Fruit fly (Drosophila melanogaster) whole organism, embryonic: ENCODE data around the gene CG43345.
A peak's percentile ranks its signal among the peaks of the same experiment; 100 is the strongest.

Experiments
- Atf3 ChIP-seq: fragments of 200-800 bp; sonication (Bioruptor generic); optimal IDR thresholded peaks from 3 replicates; lab custom pipeline; 2016; ENCODE audit warnings: missing biosample characterization, missing genetic modification characterization
- Awh ChIP-seq: fragments of 200-800 bp; sonication (Bioruptor generic); IDR thresholded peaks from 2 replicates; pipeline ENCODE4, ENCODE4 v1.3.6; 2022; ENCODE audit warnings: missing biosample characterization, missing genetic modification characterization
- BEAF-32 ChIP-seq: fragments of 200-800 bp; sonication (Bioruptor generic); optimal IDR thresholded peaks from 3 replicates; lab custom pipeline; 2017; ENCODE audit warnings: missing biosample characterization, missing genetic modification characterization, mild to moderate bottlenecking, moderate library complexity, missing genetic modification reagents
- Bdp1 ChIP-seq: fragments of 200-800 bp; sonication (Bioruptor generic); optimal IDR thresholded peaks from 3 replicates; lab custom pipeline; 2016; ENCODE audit warnings: missing biosample characterization, missing genetic modification characterization
- CG14965 ChIP-seq: fragments of 200-800 bp; sonication (Bioruptor generic); optimal IDR thresholded peaks from 2 replicates; lab custom pipeline; 2016; ENCODE audit warnings: missing biosample characterization, missing genetic modification characterization, borderline replicate concordance
- CG15601 ChIP-seq: fragments of 200-800 bp; sonication (Bioruptor generic); optimal IDR thresholded peaks from 3 replicates; lab custom pipeline; 2019; ENCODE audit warnings: missing biosample characterization, mild to moderate bottlenecking, missing genetic modification characterization, moderate library complexity
- CG15696 ChIP-seq: fragments of 200-800 bp; sonication (Bioruptor generic); optimal IDR thresholded peaks from 2 replicates; lab custom pipeline; 2019; ENCODE audit warnings: missing biosample characterization, mild to moderate bottlenecking, missing genetic modification characterization, moderate library complexity
- CG16815 ChIP-seq: fragments of 200-800 bp; sonication (Bioruptor generic); optimal IDR thresholded peaks from 3 replicates; lab custom pipeline; 2017; ENCODE audit warnings: missing biosample characterization, mild to moderate bottlenecking, missing genetic modification characterization
- CG17359 ChIP-seq: fragments of 200-800 bp; sonication (Bioruptor generic); optimal IDR thresholded peaks from 3 replicates; lab custom pipeline; 2018; ENCODE audit warnings: missing biosample characterization, mild to moderate bottlenecking, missing genetic modification characterization, moderate library complexity
- CG17912 ChIP-seq: fragments of 200-800 bp; sonication (Bioruptor generic); optimal IDR thresholded peaks from 2 replicates; lab custom pipeline; 2018; ENCODE audit warnings: missing biosample characterization, mild to moderate bottlenecking, missing genetic modification characterization
- CG34224 ChIP-seq: fragments of 200-800 bp; sonication (Bioruptor generic); IDR thresholded peaks from 3 replicates; pipeline ENCODE4 v1.3.6; 2022; ENCODE audit warnings: missing biosample characterization, missing genetic modification characterization; ENCODE audit not compliant: partially characterized antibody
- CG3726 ChIP-seq: fragments of 200-800 bp; sonication (Bioruptor generic); IDR thresholded peaks from 3 replicates; pipeline ENCODE4, ENCODE4 v1.3.6; 2022; ENCODE audit warnings: missing biosample characterization, missing genetic modification characterization
- CG6683 ChIP-seq: fragments of 200-800 bp; sonication (Bioruptor generic); optimal IDR thresholded peaks from 2 replicates; lab custom pipeline; 2017; ENCODE audit warnings: missing biosample characterization, mild to moderate bottlenecking, missing genetic modification characterization, missing genetic modification reagents
- CG7271 ChIP-seq: fragments of 200-800 bp; sonication (Bioruptor generic); optimal IDR thresholded peaks from 2 replicates; lab custom pipeline; 2018; ENCODE audit warnings: missing biosample characterization, mild to moderate bottlenecking, missing genetic modification characterization, moderate library complexity
- CG8388 ChIP-seq: fragments of 200-800 bp; sonication (Bioruptor generic); optimal IDR thresholded peaks from 2 replicates; lab custom pipeline; 2019; ENCODE audit warnings: missing biosample characterization, mild to moderate bottlenecking, missing genetic modification characterization, moderate library complexity
- Dek ChIP-seq: fragments of 200-800 bp; sonication (Bioruptor generic); optimal IDR thresholded peaks from 3 replicates; lab custom pipeline; 2019; ENCODE audit warnings: missing biosample characterization, mild to moderate bottlenecking, missing genetic modification characterization, moderate library complexity
- E2f2 ChIP-seq: fragments of 200-800 bp; sonication (Bioruptor generic); IDR thresholded peaks from 2 replicates; pipeline ENCODE4 v1.3.6; 2022; ENCODE audit warnings: missing biosample characterization, missing genetic modification characterization
- Ets65A ChIP-seq: fragments of 200-800 bp; sonication (Bioruptor generic); peaks from one replicate; lab custom pipeline; 2016; ENCODE audit warnings: missing biosample characterization, missing genetic modification characterization
- Gsc ChIP-seq: fragments of 200-800 bp; sonication (Bioruptor generic); IDR thresholded peaks from 2 replicates; pipeline ENCODE4 v1.3.6; 2022; ENCODE audit warnings: missing biosample characterization, missing genetic modification characterization
- Gug ChIP-seq: fragments of 200-800 bp; sonication (Bioruptor generic); IDR thresholded peaks from 4 replicates; pipeline ENCODE4 v1.3.6; 2022; ENCODE audit warnings: missing biosample characterization, missing genetic modification characterization
- HLH54F ChIP-seq: fragments of 200-800 bp; sonication (Bioruptor generic); optimal IDR thresholded peaks from 3 replicates; lab custom pipeline; 2016; ENCODE audit warnings: missing biosample characterization, missing genetic modification characterization
- Mes4 ChIP-seq: fragments of 200-800 bp; sonication (Bioruptor generic); optimal IDR thresholded peaks from 2 replicates; lab custom pipeline; 2016; ENCODE audit warnings: missing biosample characterization, missing genetic modification characterization
- Nf-YA ChIP-seq: fragments of 200-800 bp; sonication (Bioruptor generic); IDR thresholded peaks from 2 replicates; pipeline ENCODE4 v1.3.6; 2022; ENCODE audit warnings: missing biosample characterization, missing genetic modification characterization
- Oaz ChIP-seq: fragments of 200-800 bp; sonication (Bioruptor generic); IDR thresholded peaks from 2 replicates; pipeline ENCODE4 v1.3.6; 2022; ENCODE audit warnings: missing biosample characterization, missing genetic modification characterization
- Six4 ChIP-seq: fragments of 200-800 bp; sonication (Bioruptor generic); optimal IDR thresholded peaks from 2 replicates; lab custom pipeline; 2016; ENCODE audit warnings: missing biosample characterization, missing genetic modification characterization
- ap ChIP-seq: fragments of 200-800 bp; sonication (Bioruptor generic); IDR thresholded peaks from 2 replicates; pipeline ENCODE4 v1.3.6; 2022; ENCODE audit warnings: missing biosample characterization, missing genetic modification characterization
- ara ChIP-seq: fragments of 200-800 bp; sonication (Bioruptor generic); IDR thresholded peaks from 2 replicates; pipeline ENCODE4 v1.3.6; 2022; ENCODE audit warnings: missing biosample characterization, missing genetic modification characterization
- bab2 ChIP-seq: fragments of 200-800 bp; sonication (Bioruptor generic); optimal IDR thresholded peaks from 2 replicates; lab custom pipeline; 2016; ENCODE audit warnings: missing biosample characterization, missing genetic modification characterization
- btn ChIP-seq: fragments of 200-800 bp; sonication (Bioruptor generic); optimal IDR thresholded peaks from 2 replicates; lab custom pipeline; 2016; ENCODE audit warnings: missing biosample characterization, missing genetic modification characterization
- chn ChIP-seq: fragments of 200-800 bp; sonication (Bioruptor generic); optimal IDR thresholded peaks from 2 replicates; lab custom pipeline; 2016; ENCODE audit warnings: missing biosample characterization, missing genetic modification characterization
- dati ChIP-seq: fragments of 200-800 bp; sonication (Bioruptor generic); IDR thresholded peaks from 2 replicates; pipeline ENCODE4 v1.3.6; 2022; ENCODE audit warnings: missing biosample characterization, missing genetic modification characterization
- dm ChIP-seq: fragments of 200-800 bp; sonication (Bioruptor generic); optimal IDR thresholded peaks from 3 replicates; lab custom pipeline; 2016; ENCODE audit warnings: missing biosample characterization, missing genetic modification characterization
- fd102C ChIP-seq: fragments of 200-800 bp; sonication (Bioruptor generic); optimal IDR thresholded peaks from 2 replicates; lab custom pipeline; 2018; ENCODE audit warnings: missing biosample characterization, mild to moderate bottlenecking, missing genetic modification characterization, moderate library complexity
- fru ChIP-seq: fragments of >200 bp; optimal IDR thresholded peaks from 2 replicates; lab custom pipeline; 2017
- grau ChIP-seq: fragments of 200-800 bp; optimal IDR thresholded peaks from 3 replicates; lab custom pipeline; 2019; ENCODE audit warnings: missing biosample characterization, mild to moderate bottlenecking, missing genetic modification characterization, moderate library complexity
- grn ChIP-seq: fragments of 200-800 bp; sonication (Bioruptor generic); optimal IDR thresholded peaks from 3 replicates; lab custom pipeline; 2017; ENCODE audit warnings: missing biosample characterization, missing genetic modification characterization
- hb ChIP-seq: fragments of 200-800 bp; sonication (Bioruptor generic); IDR thresholded peaks from 3 replicates; pipeline ENCODE4 v1.3.6; 2022; ENCODE audit warnings: missing biosample characterization, missing genetic modification characterization; ENCODE audit not compliant: partially characterized antibody
- inv ChIP-seq: fragments of 200-800 bp; sonication (Bioruptor generic); IDR thresholded peaks from 2 replicates; pipeline ENCODE4 v1.3.6; 2022; ENCODE audit warnings: missing biosample characterization, missing genetic modification characterization; ENCODE audit not compliant: partially characterized antibody
- lab ChIP-seq: fragments of 200-800 bp; sonication (Bioruptor generic); optimal IDR thresholded peaks from 3 replicates; lab custom pipeline; 2017; ENCODE audit warnings: missing biosample characterization, missing genetic modification characterization, mild to moderate bottlenecking, moderate library complexity, missing genetic modification reagents
- nau ChIP-seq: fragments of 200-800 bp; sonication (Bioruptor generic); optimal IDR thresholded peaks from 3 replicates; lab custom pipeline; 2017; ENCODE audit warnings: missing biosample characterization, mild to moderate bottlenecking, missing genetic modification characterization, missing genetic modification reagents
- oc ChIP-seq: fragments of 200-800 bp; sonication (Bioruptor generic); optimal IDR thresholded peaks from 2 replicates; lab custom pipeline; 2018; ENCODE audit warnings: missing biosample characterization, mild to moderate bottlenecking, missing genetic modification characterization, moderate library complexity
- pb ChIP-seq: fragments of 200-800 bp; sonication (Bioruptor generic); optimal IDR thresholded peaks from 3 replicates; lab custom pipeline; 2016; ENCODE audit warnings: missing biosample characterization, missing genetic modification characterization
- salm ChIP-seq: fragments of 200-800 bp; sonication (Bioruptor generic); optimal IDR thresholded peaks from 2 replicates; lab custom pipeline; 2018; ENCODE audit warnings: missing biosample characterization, mild to moderate bottlenecking, missing genetic modification characterization
- so ChIP-seq: fragments of 200-800 bp; sonication (Bioruptor generic); IDR thresholded peaks from 3 replicates; pipeline ENCODE4 v1.3.6; 2022; ENCODE audit warnings: missing biosample characterization, missing genetic modification characterization
- ssp ChIP-seq: fragments of 200-800 bp; sonication (Bioruptor generic); IDR thresholded peaks from 2 replicates; pipeline ENCODE4 v1.3.6; 2022; ENCODE audit warnings: missing biosample characterization, missing genetic modification characterization
- trh ChIP-seq: fragments of 200-800 bp; sonication (Bioruptor generic); optimal IDR thresholded peaks from 2 replicates; lab custom pipeline; 2016; ENCODE audit warnings: missing biosample characterization, missing genetic modification characterization
- usp ChIP-seq: fragments of >200 bp; optimal IDR thresholded peaks from 2 replicates; lab custom pipeline; 2017; ENCODE audit warnings: missing biosample characterization, missing genetic modification characterization
- vnd ChIP-seq: fragments of 200-800 bp; sonication (Bioruptor generic); IDR thresholded peaks from 3 replicates; pipeline ENCODE4 v1.3.6; 2022; ENCODE audit warnings: missing biosample characterization, missing genetic modification characterization; ENCODE audit not compliant: partially characterized antibody
- vvl ChIP-seq: fragments of 200-800 bp; sonication (Bioruptor generic); IDR thresholded peaks from 2 replicates; pipeline ENCODE4 v1.3.6; 2022; ENCODE audit warnings: missing biosample characterization, missing genetic modification characterization
- zen2 ChIP-seq: fragments of 200-800 bp; sonication (Bioruptor generic); IDR thresholded peaks from 3 replicates; pipeline ENCODE4 v1.3.6; 2022; ENCODE audit warnings: missing biosample characterization, missing genetic modification characterization; ENCODE audit not compliant: partially characterized antibody
- zfh2 ChIP-seq: fragments of 200-800 bp; sonication (Bioruptor generic); optimal IDR thresholded peaks from 2 replicates; lab custom pipeline; 2016; ENCODE audit warnings: missing biosample characterization, missing genetic modification characterization

The CG43345 gene

dm6 chr2L:21158554-21158953 is 9.8 kb downstream of the CG43345 start, which contains the start of the genes Coq3 and Pld3 (continued):
- TF ChIP-seq CG16815 = peak; percentile 73
- no peak for TF ChIP-seq grn (GFP tag; lab: Kevin White, UChicago)
- peak; percentile 95 for TF ChIP-seq Ets65A (GFP tag; lab: Kevin White, UChicago)
- peak; percentile 66 for TF ChIP-seq CG6683 (GFP tag; lab: Kevin White, UChicago)
- peak; percentile 77 for TF ChIP-seq CG15696 (tag; lab: Kevin White, UChicago)
- no peak for TF ChIP-seq usp (GFP tag; lab: Kevin White, UChicago)
- TF ChIP-seq grau (tag; lab: Kevin White, UChicago) = peak; percentile 83
- 0 out of 2 replicates have a peak, but pooled peaks have one; percentile 19 for TF ChIP-seq ap (GFP tag; lab: Robert Waterston, UW)
- peak; percentile 71 for TF ChIP-seq E2f2 (GFP tag; lab: Robert Waterston, UW)
- TF ChIP-seq fru = no peak
- TF ChIP-seq chn (GFP tag; lab: Kevin White, UChicago) = peak; percentile 73
- peak; percentile 58 for TF ChIP-seq Atf3 (GFP tag; lab: Kevin White, UChicago)
- peak; percentile 71 for TF ChIP-seq dati (GFP tag; lab: Robert Waterston, UW)
- peak; percentile 94 for TF ChIP-seq vvl (GFP tag; lab: Robert Waterston, UW)
- TF ChIP-seq Awh (GFP tag; lab: Robert Waterston, UW) = peak; percentile 69
- TF ChIP-seq Six4 (GFP tag; lab: Kevin White, UChicago) = peak; percentile 77
- peak; percentile 79 for TF ChIP-seq ara
- no peak for TF ChIP-seq vnd
- TF ChIP-seq Gsc (GFP tag; lab: Robert Waterston, UW) = no peak
- TF ChIP-seq Gug = peak; percentile 90
- TF ChIP-seq trh (GFP tag; lab: Kevin White, UChicago) = peak; percentile 19
- TF ChIP-seq hb (GFP tag; lab: Robert Waterston, UW) = no peak
- TF ChIP-seq salm = peak; percentile 50
- TF ChIP-seq CG17912 (GFP tag; lab: Kevin White, UChicago) = peak; percentile 35
- peak; percentile 3 for TF ChIP-seq BEAF-32 (GFP tag; lab: Kevin White, UChicago)
- no peak for TF ChIP-seq CG14965 (GFP tag; lab: Kevin White, UChicago)
- TF ChIP-seq bab2 (GFP tag; lab: Kevin White, UChicago) = peak; percentile 62
- TF ChIP-seq ssp (GFP tag; lab: Robert Waterston, UW) = peak; percentile 48
- TF ChIP-seq CG17359 (tag; lab: Kevin White, UChicago) = peak; percentile 89
- TF ChIP-seq zfh2 (GFP tag; lab: Kevin White, UChicago) = peak; percentile 83
- peak; percentile 73 for TF ChIP-seq Dek (tag; lab: Kevin White, UChicago)
- peak; percentile 23 for TF ChIP-seq Mes4 (GFP tag; lab: Kevin White, UChicago)
- TF ChIP-seq oc = no peak
- TF ChIP-seq zen2 (GFP tag; lab: Robert Waterston, UW) = no peak
- 0 out of 3 replicates have a peak, but pooled peaks have one; percentile 57 for TF ChIP-seq CG3726 (GFP tag; lab: Robert Waterston, UW)
- 0 out of 2 replicates have a peak, but pooled peaks have one; percentile 20 for TF ChIP-seq Oaz
- no peak for TF ChIP-seq CG34224 (GFP tag; lab: Robert Waterston, UW)
- peak; percentile 73 for TF ChIP-seq CG15601
- TF ChIP-seq dm (GFP tag; lab: Kevin White, UChicago) = no peak
- TF ChIP-seq CG7271 (tag; lab: Kevin White, UChicago) = peak; percentile 60
- TF ChIP-seq CG8388 (GFP tag; lab: Kevin White, UChicago) = peak; percentile 75
- no peak for TF ChIP-seq fd102C (GFP tag; lab: Kevin White, UChicago)
- TF ChIP-seq lab (GFP tag; lab: Kevin White, UChicago) = peak; percentile 92
- peak; percentile 55 for TF ChIP-seq Bdp1
- TF ChIP-seq btn (GFP tag; lab: Kevin White, UChicago) = no peak
- no peak for TF ChIP-seq inv (GFP tag; lab: Robert Waterston, UW)
- TF ChIP-seq pb (GFP tag; lab: Kevin White, UChicago) = no peak
- peak; percentile 71 for TF ChIP-seq HLH54F (GFP tag; lab: Kevin White, UChicago)
- no peak for TF ChIP-seq nau (GFP tag; lab: Kevin White, UChicago)
- peak; percentile 68; the same call in 2 of the 3 replicates for TF ChIP-seq so (GFP tag; lab: Robert Waterston, UW)
- peak; percentile 69 for TF ChIP-seq Nf-YA (GFP tag; lab: Robert Waterston, UW)
